Fruit fly (Drosophila melanogaster) whole organism, embryonic: Measurements from ENCODE around the gene CG12012.

Experiments
- Ada2b ChIP-seq: fragments of 200-800 bp; sonication (Bioruptor generic); IDR thresholded peaks from 2 replicates; pipeline ENCODE4 v1.3.6; 2022; ENCODE audit warnings: missing biosample characterization, missing genetic modification characterization
- Atf3 ChIP-seq: fragments of 200-800 bp; sonication (Bioruptor generic); optimal IDR thresholded peaks from 3 replicates; lab custom pipeline; 2016; ENCODE audit warnings: missing biosample characterization, missing genetic modification characterization
- CG10267 ChIP-seq: fragments of 200-800 bp; sonication (Bioruptor generic); optimal IDR thresholded peaks from 2 replicates; lab custom pipeline; 2018; ENCODE audit warnings: missing biosample characterization, mild to moderate bottlenecking, missing genetic modification characterization, moderate library complexity
- CG10321 ChIP-seq: fragments of 200-800 bp; sonication (Bioruptor generic); IDR thresholded peaks from 2 replicates; pipeline ENCODE4 v1.3.6; 2022; ENCODE audit warnings: missing biosample characterization, missing genetic modification characterization
- CG11456 ChIP-seq: fragments of 200-800 bp; sonication (Bioruptor generic); IDR thresholded peaks from 3 replicates; pipeline ENCODE4 v1.3.6; 2022; ENCODE audit warnings: missing biosample characterization, missing genetic modification characterization
- CG14014 ChIP-seq: fragments of 200-800 bp; sonication (Bioruptor generic); IDR thresholded peaks from 2 replicates; pipeline ENCODE4 v1.3.6; 2022; ENCODE audit warnings: missing biosample characterization, missing genetic modification characterization
- CG1529 ChIP-seq: fragments of 200-800 bp; sonication (Bioruptor generic); optimal IDR thresholded peaks from 3 replicates; lab custom pipeline; 2018; ENCODE audit warnings: missing biosample characterization, missing genetic modification characterization
- CG15479 ChIP-seq: fragments of 200-800 bp; sonication (Bioruptor generic); optimal IDR thresholded peaks from 3 replicates; lab custom pipeline; 2019; ENCODE audit warnings: missing biosample characterization, mild to moderate bottlenecking, missing genetic modification characterization, moderate library complexity
- CG15514 ChIP-seq: fragments of 200-800 bp; sonication (Bioruptor generic); optimal IDR thresholded peaks from 3 replicates; lab custom pipeline; 2017; ENCODE audit warnings: missing biosample characterization, missing genetic modification characterization, mild to moderate bottlenecking, moderate library complexity, missing genetic modification reagents
- CG1602 ChIP-seq: fragments of 200-800 bp; sonication (Bioruptor generic); optimal IDR thresholded peaks from 3 replicates; lab custom pipeline; 2016; ENCODE audit warnings: missing biosample characterization, missing genetic modification characterization
- CG17568 ChIP-seq: fragments of 200-800 bp; sonication (Bioruptor generic); optimal IDR thresholded peaks from 2 replicates; lab custom pipeline; 2018; ENCODE audit warnings: missing biosample characterization, mild to moderate bottlenecking, missing genetic modification characterization, moderate library complexity
- CG2875 ChIP-seq: fragments of 200-800 bp; sonication (Bioruptor generic); optimal IDR thresholded peaks from 2 replicates; lab custom pipeline; 2017; ENCODE audit warnings: missing biosample characterization, mild to moderate bottlenecking, missing genetic modification characterization, missing genetic modification reagents
- CG31441 ChIP-seq: fragments of 200-800 bp; sonication (Bioruptor generic); IDR thresholded peaks from 2 replicates; pipeline ENCODE4 v1.3.6; 2022; ENCODE audit warnings: missing biosample characterization, missing genetic modification characterization
- CG32532 ChIP-seq: fragments of 200-800 bp; sonication (Bioruptor generic); IDR thresholded peaks from 2 replicates; pipeline ENCODE4 v1.3.6; 2022; ENCODE audit warnings: missing biosample characterization, missing genetic modification characterization
- CG32772 ChIP-seq: fragments of 200-800 bp; sonication (Bioruptor generic); IDR thresholded peaks from 2 replicates; pipeline ENCODE4 v1.3.6; 2022; ENCODE audit warnings: missing biosample characterization, missing genetic modification characterization
- CG3847 ChIP-seq: fragments of 200-800 bp; sonication (Bioruptor generic); IDR thresholded peaks from 2 replicates; pipeline ENCODE4 v1.3.6; 2022; ENCODE audit warnings: missing biosample characterization, missing genetic modification characterization
- CG4424 ChIP-seq: fragments of 200-800 bp; sonication (Bioruptor generic); optimal IDR thresholded peaks from 3 replicates; lab custom pipeline; 2016; ENCODE audit warnings: missing biosample characterization, missing genetic modification characterization
- CG6272 ChIP-seq: fragments of 200-800 bp; sonication (Bioruptor generic); IDR thresholded peaks from 2 replicates; pipeline ENCODE4 v1.3.6; 2022; ENCODE audit warnings: missing biosample characterization, missing genetic modification characterization
- CG8924 ChIP-seq: fragments of 200-800 bp; optimal IDR thresholded peaks from 3 replicates; lab custom pipeline; 2019; ENCODE audit warnings: missing biosample characterization, mild to moderate bottlenecking, missing genetic modification characterization, moderate library complexity
- CoRest ChIP-seq: fragments of 200-800 bp; sonication (Bioruptor generic); optimal IDR thresholded peaks from 3 replicates; lab custom pipeline; 2018; ENCODE audit warnings: missing biosample characterization, mild to moderate bottlenecking, missing genetic modification characterization, moderate library complexity
- Dip3 ChIP-seq: fragments of 200-800 bp; sonication (Bioruptor generic); optimal IDR thresholded peaks from 3 replicates; lab custom pipeline; 2016; ENCODE audit warnings: missing biosample characterization, missing genetic modification characterization
- Dll ChIP-seq: fragments of 200-800 bp; sonication (Bioruptor generic); IDR thresholded peaks from 4 replicates; pipeline ENCODE4 v1.3.6; 2022; ENCODE audit warnings: missing biosample characterization, missing genetic modification characterization; ENCODE audit not compliant: partially characterized antibody
- E2f1 ChIP-seq: fragments of 200-800 bp; sonication (Bioruptor generic); IDR thresholded peaks from 2 replicates; pipeline ENCODE4 v1.3.6; 2022; ENCODE audit warnings: missing biosample characterization, missing genetic modification characterization
- E2f2 ChIP-seq: fragments of 200-800 bp; sonication (Bioruptor generic); IDR thresholded peaks from 2 replicates; pipeline ENCODE4 v1.3.6; 2022; ENCODE audit warnings: missing biosample characterization, missing genetic modification characterization
- ERR ChIP-seq: fragments of 200-800 bp; sonication (Bioruptor generic); optimal IDR thresholded peaks from 2 replicates; lab custom pipeline; 2016; ENCODE audit warnings: missing biosample characterization, missing genetic modification characterization
- Fer1 ChIP-seq: fragments of 200-800 bp; sonication (Bioruptor generic); optimal IDR thresholded peaks from 2 replicates; lab custom pipeline; 2017; ENCODE audit warnings: missing biosample characterization, mild to moderate bottlenecking, missing genetic modification characterization
- MBD-R2 ChIP-seq: fragments of 200-800 bp; sonication (Bioruptor generic); IDR thresholded peaks from 2 replicates; pipeline ENCODE4 v1.3.6; 2022; ENCODE audit warnings: missing biosample characterization, missing genetic modification characterization
- Oli ChIP-seq: fragments of 200-800 bp; sonication (Bioruptor generic); optimal IDR thresholded peaks from 2 replicates; lab custom pipeline; 2018; ENCODE audit warnings: missing biosample characterization, mild to moderate bottlenecking, missing genetic modification characterization, moderate library complexity
- Sox102F ChIP-seq: fragments of 200-800 bp; sonication (Bioruptor generic); optimal IDR thresholded peaks from 2 replicates; lab custom pipeline; 2018; ENCODE audit warnings: missing biosample characterization, mild to moderate bottlenecking, missing genetic modification characterization, moderate library complexity
- Xbp1 ChIP-seq: fragments of 200-800 bp; sonication (Bioruptor generic); optimal IDR thresholded peaks from 3 replicates; lab custom pipeline; 2016; ENCODE audit warnings: missing biosample characterization, mild to moderate bottlenecking, missing genetic modification characterization
- az2 ChIP-seq: fragments of 200-800 bp; sonication (Bioruptor generic); optimal IDR thresholded peaks from 3 replicates; lab custom pipeline; 2016; ENCODE audit warnings: missing biosample characterization, missing genetic modification characterization
- cato ChIP-seq: fragments of 200-800 bp; sonication (Bioruptor generic); optimal IDR thresholded peaks from 2 replicates; lab custom pipeline; 2016; ENCODE audit warnings: missing biosample characterization, missing genetic modification characterization, borderline replicate concordance
- cwo ChIP-seq: fragments of 200-800 bp; sonication (Bioruptor generic); optimal IDR thresholded peaks from 3 replicates; lab custom pipeline; 2017; ENCODE audit warnings: missing biosample characterization, missing genetic modification characterization, mild to moderate bottlenecking, moderate library complexity, missing genetic modification reagents
- da ChIP-seq: fragments of 200-800 bp; sonication (Bioruptor generic); optimal IDR thresholded peaks from 2 replicates; lab custom pipeline; 2016; ENCODE audit warnings: missing biosample characterization, missing genetic modification characterization
- dmrt99B ChIP-seq: fragments of 200-800 bp; sonication (Bioruptor generic); optimal IDR thresholded peaks from 2 replicates; lab custom pipeline; 2018; ENCODE audit warnings: missing biosample characterization, mild to moderate bottlenecking, missing genetic modification characterization, moderate library complexity
- ems ChIP-seq: fragments of 200-800 bp; sonication (Bioruptor generic); optimal IDR thresholded peaks from 3 replicates; lab custom pipeline; 2016; ENCODE audit warnings: missing biosample characterization, missing genetic modification characterization
- fd3F ChIP-seq: fragments of 200-800 bp; sonication (Bioruptor generic); optimal IDR thresholded peaks from 2 replicates; lab custom pipeline; 2018; ENCODE audit warnings: missing biosample characterization, mild to moderate bottlenecking, missing genetic modification characterization, moderate library complexity
- gro ChIP-seq: fragments of 200-800 bp; sonication (Bioruptor generic); optimal IDR thresholded peaks from 2 replicates; lab custom pipeline; 2016; ENCODE audit warnings: missing biosample characterization, missing genetic modification characterization
- gsb ChIP-seq: fragments of 200-800 bp; sonication (Bioruptor generic); IDR thresholded peaks from 2 replicates; pipeline ENCODE4 v1.3.6; 2022; ENCODE audit warnings: missing biosample characterization, missing genetic modification characterization
- hth ChIP-seq: fragments of >200 bp; optimal IDR thresholded peaks from 2 replicates; lab custom pipeline; 2017; ENCODE audit warnings: inconsistent platforms
- kay ChIP-seq: fragments of 200-800 bp; sonication (Bioruptor generic); optimal IDR thresholded peaks from 2 replicates; lab custom pipeline; 2016; ENCODE audit warnings: missing biosample characterization, missing genetic modification characterization
- mam ChIP-seq: fragments of 200-800 bp; sonication (Bioruptor generic); optimal IDR thresholded peaks from 3 replicates; lab custom pipeline; 2016; ENCODE audit warnings: missing biosample characterization, missing genetic modification characterization
- pan ChIP-seq, 4 experiments: fragments of >200 bp in 3 of 4; fragments of 200-800 bp in 1 of 4; sonication (Bioruptor generic) in 1 of 4; optimal IDR thresholded peaks in 3 of 4; IDR thresholded peaks in 1 of 4; 2 replicates each; pipeline versions ENCODE4 v1.3.6 to Lab custom; 2017 to 2022; ENCODE audit warnings: missing biosample characterization in 2 of 4, missing genetic modification characterization in 2 of 4, mixed read lengths in 1 of 4
- phol ChIP-seq: fragments of 200-800 bp; sonication (Bioruptor generic); optimal IDR thresholded peaks from 3 replicates; lab custom pipeline; 2018; ENCODE audit warnings: missing biosample characterization, mild to moderate bottlenecking, missing genetic modification characterization, moderate library complexity
- pnt ChIP-seq: fragments of 200-800 bp; sonication (Bioruptor generic); optimal IDR thresholded peaks from 3 replicates; lab custom pipeline; 2016; ENCODE audit warnings: missing biosample characterization, missing genetic modification characterization
- run ChIP-seq: fragments of 200-800 bp; sonication (Bioruptor generic); optimal IDR thresholded peaks from 3 replicates; lab custom pipeline; 2018; ENCODE audit warnings: missing biosample characterization, mild to moderate bottlenecking, missing genetic modification characterization
- sisA ChIP-seq: fragments of 200-800 bp; sonication (Bioruptor generic); IDR thresholded peaks from 2 replicates; pipeline ENCODE4 v1.3.6; 2022; ENCODE audit warnings: missing biosample characterization, missing genetic modification characterization
- sob ChIP-seq: fragments of 200-800 bp; sonication (Bioruptor generic); IDR thresholded peaks from 2 replicates; pipeline ENCODE4 v1.3.6; 2022; ENCODE audit warnings: missing biosample characterization, missing genetic modification characterization
- stc ChIP-seq: fragments of 200-800 bp; sonication (Bioruptor generic); IDR thresholded peaks from 2 replicates; pipeline ENCODE4 v1.3.6; 2022; ENCODE audit warnings: missing biosample characterization, missing genetic modification characterization
- unc-4 ChIP-seq: fragments of 200-800 bp; sonication (Bioruptor generic); IDR thresholded peaks from 2 replicates; pipeline ENCODE4 v1.3.6; 2022; ENCODE audit warnings: missing biosample characterization, missing genetic modification characterization; ENCODE audit not compliant: partially characterized antibody
- unpg ChIP-seq: fragments of 200-800 bp; sonication (Bioruptor generic); optimal IDR thresholded peaks from 3 replicates; lab custom pipeline; 2018; ENCODE audit warnings: missing biosample characterization, mild to moderate bottlenecking, missing genetic modification characterization, moderate library complexity

Gene CG12012

dm6 chr3L:3389666-3390059 lies 13.1 kb downstream of the CG12012 start (continued):
- TF ChIP-seq pan (optimal IDR thresholded peaks at IDR 0.05; lab: Kevin White, UChicago) (no peak), pan (GFP tag; optimal IDR thresholded peaks at IDR 0.05 in 1 of 2, IDR thresholded peaks at IDR 0.05 in 1 of 2) (peak in 1 of 2 experiments; percentile 55), Dip3 (GFP tag; lab: Kevin White, UChicago) (no peak), sob (no peak), CG2875 (GFP tag; lab: Kevin White, UChicago) (peak; percentile 44), dmrt99B (peak; percentile 73), CG31441 (GFP tag; lab: Robert Waterston, UW) (peak; percentile 69; the same call in 1 of the 2 replicates), CG14014 (no peak), da (no peak), CG10267 (tag; lab: Kevin White, UChicago) (peak; percentile 45), CG1602 (GFP tag; lab: Kevin White, UChicago) (peak; percentile 28), fd3F (no peak), az2 (GFP tag; lab: Kevin White, UChicago) (peak; percentile 1), Dll (GFP tag; lab: Robert Waterston, UW) (no peak), phol (tag; lab: Kevin White, UChicago) (peak; percentile 79), run (no peak), cwo (GFP tag; lab: Kevin White, UChicago) (no peak), CG15514 (peak; percentile 30), gro (peak; percentile 30), CG32532 (no peak), hth (lab: Kevin White, UChicago) (no peak), CG4424 (GFP tag; lab: Kevin White, UChicago) (peak; percentile 40), cato (no peak), CG10321 (GFP tag; lab: Robert Waterston, UW) (0 out of 2 replicates have a peak, but pooled peaks have one; percentile 3), unc-4 (GFP tag; lab: Robert Waterston, UW) (no peak), CG17568 (GFP tag; lab: Kevin White, UChicago) (no peak), Ada2b (GFP tag; lab: Robert Waterston, UW) (peak; percentile 48), CG32772 (peak; percentile 23; the same call in 1 of the 2 replicates), CG15479 (GFP tag; lab: Kevin White, UChicago) (no peak), MBD-R2 (GFP tag; lab: Robert Waterston, UW) (no peak), CG3847 (no peak), ERR (GFP tag; lab: Kevin White, UChicago) (no peak), ems (GFP tag; lab: Kevin White, UChicago) (no peak), E2f2 (no peak), CG8924 (tag; lab: Kevin White, UChicago) (peak; percentile 18), mam (GFP tag; lab: Kevin White, UChicago) (no peak), E2f1 (GFP tag; lab: Robert Waterston, UW) (peak; percentile 43; the same call in 1 of the 2 replicates), CG1529 (GFP tag; lab: Kevin White, UChicago) (no peak), stc (GFP tag; lab: Robert Waterston, UW) (peak; percentile 68), kay (GFP tag; lab: Kevin White, UChicago) (peak; percentile 12), Atf3 (GFP tag; lab: Kevin White, UChicago) (peak; percentile 13), Xbp1 (GFP tag; lab: Kevin White, UChicago) (peak; percentile 18), unpg (GFP tag; lab: Kevin White, UChicago) (peak; percentile 34), Sox102F (GFP tag; lab: Kevin White, UChicago) (peak; percentile 18), CG6272 (GFP tag; lab: Robert Waterston, UW) (0 out of 2 replicates have a peak, but pooled peaks have one; percentile 9), CG11456 (GFP tag; lab: Robert Waterston, UW) (peak; percentile 60; the same call in 1 of the 3 replicates), gsb (GFP tag; lab: Robert Waterston, UW) (no peak), Fer1 (GFP tag; lab: Kevin White, UChicago) (peak; percentile 51), pnt (GFP tag; lab: Kevin White, UChicago) (no peak), sisA (GFP tag; lab: Robert Waterston, UW) (no peak), CoRest (peak; percentile 54), Oli (tag; lab: Kevin White, UChicago) (peak; percentile 24)
